Worm (Caenorhabditis elegans): ENCODE measurements around the gene ndua-7.

ndua-7 gene

ce11 chrII:13446597-13446996 lies 47.8 kb downstream of the ndua-7 start:
- no peak for TF ChIP-seq ceh-22 (tag; optimal IDR thresholded peaks at IDR 0.05)
- peak; percentile 99 for TF ChIP-seq nfya-1 (tag; optimal IDR thresholded peaks at IDR 0.05)
- TF ChIP-seq lim-6 (tag; optimal IDR thresholded peaks at IDR 0.05), result no peak
- TF ChIP-seq pqm-1 (tag; optimal IDR thresholded peaks at IDR 0.05), result no peak
- no peak for TF ChIP-seq pha-2 (tag; optimal IDR thresholded peaks at IDR 0.05)
- TF ChIP-seq ceh-18 (tag; optimal IDR thresholded peaks at IDR 0.05), result no peak
- no peak for TF ChIP-seq K02D7.2 (tag; optimal IDR thresholded peaks at IDR 0.05)
- TF ChIP-seq mec-3 (tag; optimal IDR thresholded peaks at IDR 0.05; ENCODE audit: borderline replicate concordance), result no peak

ce11 chrII:13444307-13444706 lies 50.1 kb downstream of the ndua-7 start:
- TF ChIP-seq ceh-19 (GFP tag; optimal IDR thresholded peaks at IDR 0.05) (no peak), zip-5 (tag; optimal IDR thresholded peaks at IDR 0.05) (no peak), nhr-232 (tag; optimal IDR thresholded peaks at IDR 0.05) (no peak), elt-2 (tag; optimal IDR thresholded peaks at IDR 0.05) (no peak)
